Worm (Caenorhabditis elegans) whole organism, L4 larva: ENCODE data around the gene oga-1.

Source experiments
- D1046.2 ChIP-seq: fragments of 200-800 bp; sonication (Bioruptor generic); IDR thresholded peaks from 2 replicates; pipeline ENCODE4 v1.3.6; 2022; ENCODE audit warnings: missing genetic modification characterization, missing compliant biosample characterization
- F10B5.3 ChIP-seq: sonication (generic microtip); optimal IDR thresholded peaks from 2 replicates; lab custom pipeline; 2016; ENCODE audit warnings: mild to moderate bottlenecking, missing genetic modification characterization, missing compliant biosample characterization
- F26F4.8 ChIP-seq: fragments of 200-800 bp; sonication (Bioruptor generic); conservative IDR thresholded peaks from 2 replicates; pipeline ENCODE4 v1.3.6; 2022; ENCODE audit warnings: missing genetic modification characterization, missing compliant biosample characterization
- F44E2.7 ChIP-seq: fragments of 200-800 bp; sonication (Bioruptor generic); IDR thresholded peaks from 2 replicates; pipeline ENCODE4 v2.1.2; 2022; ENCODE audit warnings: missing genetic modification characterization, missing compliant biosample characterization
- F49E8.2 ChIP-seq: sonication (generic microtip); optimal IDR thresholded peaks from 2 replicates; lab custom pipeline; 2016; ENCODE audit warnings: missing compliant biosample characterization, mild to moderate bottlenecking, missing genetic modification characterization, borderline replicate concordance
- R02D3.7 ChIP-seq: fragments of 150-350 bp; sonication (generic microtip); optimal IDR thresholded peaks from 3 replicates; lab custom pipeline; 2014; ENCODE audit warnings: missing biosample characterization, missing genetic modification characterization
- Y105C5A.15 ChIP-seq: fragments of 200-800 bp; sonication (Bioruptor generic); IDR thresholded peaks from 2 replicates; pipeline ENCODE4 v1.3.6; 2022; ENCODE audit warnings: missing genetic modification characterization, missing compliant biosample characterization
- Y48G9A.11 ChIP-seq: fragments of 200-800 bp; sonication (Bioruptor generic); IDR thresholded peaks from 2 replicates; pipeline ENCODE4 v1.3.6; 2022; ENCODE audit warnings: missing genetic modification reagents, missing genetic modification characterization, missing compliant biosample characterization
- Y5F2A.4 ChIP-seq: fragments of 200-800 bp; sonication (Bioruptor generic); optimal IDR thresholded peaks from 2 replicates; lab custom pipeline; 2018; ENCODE audit warnings: mild to moderate bottlenecking, missing genetic modification characterization, missing compliant biosample characterization
- ZK337.2 ChIP-seq: fragments of 200-800 bp; sonication (Bioruptor generic); IDR thresholded peaks from 2 replicates; pipeline ENCODE4 v1.3.6; 2022; ENCODE audit warnings: missing genetic modification reagents, missing genetic modification characterization, missing compliant biosample characterization
- arid-1 ChIP-seq: fragments of 200-800 bp; sonication (Bioruptor generic); conservative IDR thresholded peaks from 2 replicates; pipeline ENCODE4 v1.3.6; 2022; ENCODE audit warnings: missing genetic modification reagents, missing genetic modification characterization, missing compliant biosample characterization
- ceh-28 ChIP-seq: fragments of 150-350 bp; optimal IDR thresholded peaks from 2 replicates; lab custom pipeline; 2014; ENCODE audit warnings: missing biosample characterization, missing genetic modification reagents, missing genetic modification characterization
- ceh-82 ChIP-seq: sonication (generic microtip); optimal IDR thresholded peaks from 2 replicates; lab custom pipeline; 2017; ENCODE audit warnings: missing biosample characterization, missing genetic modification characterization
- ctbp-1 ChIP-seq: fragments of 200-800 bp; sonication (Bioruptor generic); IDR thresholded peaks from 2 replicates; pipeline ENCODE4 v1.3.6; 2022; ENCODE audit warnings: missing genetic modification reagents, missing genetic modification characterization, missing compliant biosample characterization
- daf-12 ChIP-seq: fragments of 150-350 bp; optimal IDR thresholded peaks from 2 replicates; lab custom pipeline; 2014; ENCODE audit warnings: missing biosample characterization, missing genetic modification reagents, missing genetic modification characterization
- daf-16 ChIP-seq, 3 experiments: sonication (generic microtip); optimal IDR thresholded peaks; 2 replicates each; lab custom pipeline; 2016 to 2017; ENCODE audit warnings: missing genetic modification characterization in 3 of 3, missing genetic modification reagents in 3 of 3, mild to moderate bottlenecking in 2 of 3, missing compliant biosample characterization in 2 of 3, missing biosample characterization in 1 of 3, moderate library complexity in 1 of 3
- daf-8 ChIP-seq: fragments of 200-800 bp; sonication (Bioruptor generic); IDR thresholded peaks from 2 replicates; pipeline ENCODE4 v1.3.6; 2022; ENCODE audit warnings: missing genetic modification characterization, missing compliant biosample characterization
- dmd-8 ChIP-seq: fragments of 200-800 bp; sonication (Bioruptor generic); IDR thresholded peaks from 2 replicates; pipeline ENCODE4 v1.3.6; 2022; ENCODE audit warnings: missing genetic modification characterization, missing compliant biosample characterization
- dpl-1 ChIP-seq: fragments of 150-350 bp; optimal IDR thresholded peaks from 2 replicates; lab custom pipeline; 2014; ENCODE audit warnings: missing biosample characterization, missing genetic modification reagents, missing genetic modification characterization
- egl-27 ChIP-seq: sonication (generic microtip); optimal IDR thresholded peaks from 3 replicates; lab custom pipeline; 2017; ENCODE audit warnings: missing biosample characterization, missing genetic modification reagents, missing genetic modification characterization
- egl-43 ChIP-seq: fragments of 200-800 bp; sonication (Bioruptor generic); IDR thresholded peaks from 2 replicates; pipeline ENCODE4 v1.3.6; 2022; ENCODE audit warnings: missing genetic modification reagents, missing genetic modification characterization, missing compliant biosample characterization
- fos-1 ChIP-seq: fragments of 150-350 bp; optimal IDR thresholded peaks from 2 replicates; lab custom pipeline; 2014; ENCODE audit warnings: missing biosample characterization, missing genetic modification characterization
- hlh-11 ChIP-seq: fragments of 200-800 bp; sonication (Bioruptor generic); optimal IDR thresholded peaks from 2 replicates; lab custom pipeline; 2018; ENCODE audit warnings: mild to moderate bottlenecking, missing genetic modification characterization, missing compliant biosample characterization
- hmg-1.1 ChIP-seq: fragments of 200-800 bp; sonication (Bioruptor generic); IDR thresholded peaks from 2 replicates; pipeline ENCODE4 v1.3.6; 2022; ENCODE audit warnings: missing genetic modification reagents, missing genetic modification characterization, missing compliant biosample characterization
- jun-1 ChIP-seq: fragments of 150-350 bp; optimal IDR thresholded peaks from 2 replicates; lab custom pipeline; 2014; ENCODE audit warnings: missing biosample characterization, missing genetic modification reagents, missing genetic modification characterization
- lin-1 ChIP-seq: fragments of 200-800 bp; sonication (Bioruptor generic); IDR thresholded peaks from 2 replicates; pipeline ENCODE4 v1.3.6; 2022; ENCODE audit warnings: missing genetic modification reagents, missing genetic modification characterization, missing compliant biosample characterization
- lin-38 ChIP-seq: fragments of 200-800 bp; sonication (Bioruptor generic); IDR thresholded peaks from 2 replicates; pipeline ENCODE4 v1.3.6; 2022; ENCODE audit warnings: missing genetic modification reagents, missing genetic modification characterization, missing compliant biosample characterization
- lin-39 ChIP-seq: fragments of 150-350 bp; optimal IDR thresholded peaks from 2 replicates; lab custom pipeline; 2014; ENCODE audit warnings: missing biosample characterization, missing genetic modification reagents, missing genetic modification characterization
- lsy-2 ChIP-seq, 2 experiments: fragments of 150-350 bp in 1 of 2; sonication (generic microtip) in 1 of 2; optimal IDR thresholded peaks; 2 replicates each; lab custom pipeline; 2014 to 2017; ENCODE audit warnings: missing biosample characterization in 2 of 2, missing genetic modification characterization in 2 of 2
- madf-9 ChIP-seq: fragments of 200-800 bp; sonication (Bioruptor generic); conservative IDR thresholded peaks from 2 replicates; pipeline ENCODE4 v1.3.6; 2022; ENCODE audit warnings: missing genetic modification reagents, missing genetic modification characterization, missing compliant biosample characterization
- mdt-29 ChIP-seq: fragments of 200-800 bp; sonication (Bioruptor generic); IDR thresholded peaks from 2 replicates; pipeline ENCODE4 v1.3.6; 2022; ENCODE audit warnings: missing genetic modification reagents, missing genetic modification characterization, missing compliant biosample characterization
- mes-2 ChIP-seq: sonication (generic microtip); optimal IDR thresholded peaks from 2 replicates; lab custom pipeline; 2016; ENCODE audit warnings: missing genotype, mild to moderate bottlenecking, missing genetic modification characterization, missing compliant biosample characterization; ENCODE audit not compliant: poor library complexity, severe bottlenecking
- mxl-2 ChIP-seq: fragments of 200-800 bp; sonication (Bioruptor generic); conservative IDR thresholded peaks from 2 replicates; pipeline ENCODE4 v1.3.6; 2022; ENCODE audit warnings: missing genetic modification reagents, missing genetic modification characterization, missing compliant biosample characterization
- mxl-3 ChIP-seq: fragments of 200-800 bp; sonication (Bioruptor generic); optimal IDR thresholded peaks from 2 replicates; lab custom pipeline; 2018; ENCODE audit warnings: mild to moderate bottlenecking, missing genetic modification characterization, missing compliant biosample characterization
- nhr-102 ChIP-seq: sonication (generic microtip); optimal IDR thresholded peaks from 2 replicates; lab custom pipeline; 2016; ENCODE audit warnings: mild to moderate bottlenecking, missing genetic modification characterization, moderate library complexity, missing compliant biosample characterization
- nhr-111 ChIP-seq: fragments of 200-800 bp; sonication (Bioruptor generic); optimal IDR thresholded peaks from 2 replicates; lab custom pipeline; 2018; ENCODE audit warnings: mild to moderate bottlenecking, missing genetic modification characterization, missing compliant biosample characterization
- nhr-237 ChIP-seq: sonication (generic microtip); optimal IDR thresholded peaks from 2 replicates; lab custom pipeline; 2017; ENCODE audit warnings: missing biosample characterization, missing genetic modification characterization
- nhr-41 ChIP-seq: fragments of 200-800 bp; sonication (Bioruptor generic); IDR thresholded peaks from 2 replicates; pipeline ENCODE4 v1.3.6; 2022; ENCODE audit warnings: missing genetic modification reagents, missing genetic modification characterization, missing compliant biosample characterization
- nhr-42 ChIP-seq: fragments of 200-800 bp; sonication (Bioruptor generic); IDR thresholded peaks from 2 replicates; pipeline ENCODE4 v1.3.6; 2022; ENCODE audit warnings: missing genetic modification characterization, missing compliant biosample characterization
- nhr-77 ChIP-seq: fragments of 150-350 bp; optimal IDR thresholded peaks from 2 replicates; lab custom pipeline; 2014; ENCODE audit warnings: missing biosample characterization, missing genetic modification characterization
- saeg-2 ChIP-seq: fragments of 200-800 bp; sonication (Bioruptor generic); IDR thresholded peaks from 2 replicates; pipeline ENCODE4 v1.3.6; 2022; ENCODE audit warnings: missing genetic modification reagents, missing genetic modification characterization, missing compliant biosample characterization
- sdz-12 ChIP-seq: fragments of 200-800 bp; sonication (Bioruptor generic); optimal IDR thresholded peaks from 2 replicates; lab custom pipeline; 2018; ENCODE audit warnings: mild to moderate bottlenecking, missing genetic modification characterization, missing compliant biosample characterization
- snpc-1.2 ChIP-seq: fragments of 200-800 bp; sonication (Bioruptor generic); IDR thresholded peaks from 2 replicates; pipeline ENCODE4 v1.3.6; 2022; ENCODE audit warnings: missing genetic modification reagents, missing genetic modification characterization, missing compliant biosample characterization
- spr-1 ChIP-seq: sonication (generic microtip); optimal IDR thresholded peaks from 2 replicates; lab custom pipeline; 2016; ENCODE audit warnings: mild to moderate bottlenecking, missing genetic modification characterization, missing compliant biosample characterization
- unc-39 ChIP-seq: sonication (generic microtip); optimal IDR thresholded peaks from 2 replicates; lab custom pipeline; 2017; ENCODE audit warnings: missing biosample characterization, missing genetic modification characterization
- unc-62 ChIP-seq, 3 experiments: fragments of 150-350 bp in 1 of 3; sonication (generic microtip); optimal IDR thresholded peaks in 2 of 3; peaks in 1 of 3; 1 replicate in 1 of 3; 2 replicates in 2 of 3; lab custom pipeline; 2014 to 2017; ENCODE audit warnings: missing biosample characterization in 3 of 3, missing genetic modification characterization in 3 of 3, missing genetic modification reagents in 3 of 3, missing genotype in 1 of 3
- zfp-2 ChIP-seq: sonication (generic microtip); optimal IDR thresholded peaks from 2 replicates; lab custom pipeline; 2016; ENCODE audit warnings: mild to moderate bottlenecking, missing genetic modification characterization, missing compliant biosample characterization
- zip-2 ChIP-seq: fragments of 150-350 bp; optimal IDR thresholded peaks from 2 replicates; lab custom pipeline; 2014; ENCODE audit warnings: missing biosample characterization, missing genetic modification characterization
- ztf-11 ChIP-seq: fragments of 150-350 bp; optimal IDR thresholded peaks from 2 replicates; lab custom pipeline; 2014; ENCODE audit warnings: missing biosample characterization, missing genetic modification characterization
- ztf-7 ChIP-seq: fragments of 150-350 bp; optimal IDR thresholded peaks from 2 replicates; lab custom pipeline; 2014; ENCODE audit warnings: missing biosample characterization, missing genetic modification characterization

The oga-1 gene

ce11 chrX:9372987-9373386, 25.8 kb upstream of the oga-1 start (continued):
- TF ChIP-seq unc-62 (GFP tag; optimal IDR thresholded peaks at IDR 0.05 in 1 of 2; lab: Kevin White, UChicago) (no peak), unc-62 (tag; optimal IDR thresholded peaks at IDR 0.05; lab: Kevin White, UChicago) (no peak), nhr-111 (GFP tag; lab: Kevin White, UChicago) (no peak), egl-43 (GFP tag; lab: Robert Waterston, UW) (no peak), mdt-29 (GFP tag; lab: Robert Waterston, UW) (no peak), fos-1 (tag; lab: Kevin White, UChicago) (no peak), Y105C5A.15 (GFP tag; lab: Robert Waterston, UW) (no peak), egl-27 (tag; lab: Kevin White, UChicago) (no peak), F49E8.2 (tag; lab: Kevin White, UChicago) (peak; percentile 36), F10B5.3 (tag; lab: Kevin White, UChicago) (peak; percentile 17), ceh-28 (no peak), dmd-8 (GFP tag; lab: Robert Waterston, UW) (peak; percentile 76; the same call in 1 of the 2 replicates), F44E2.7 (GFP tag; lab: Robert Waterston, UW) (no peak), sdz-12 (no peak), ZK337.2 (GFP tag; lab: Robert Waterston, UW) (no peak), ztf-7 (tag; lab: Kevin White, UChicago) (peak; percentile 33), spr-1 (tag; lab: Kevin White, UChicago) (peak; percentile 30), ceh-82 (tag; lab: Kevin White, UChicago) (no peak), zfp-2 (tag; lab: Kevin White, UChicago) (no peak), lin-38 (peak; percentile 66), hmg-1.1 (GFP tag; lab: Robert Waterston, UW) (peak; percentile 82), ctbp-1 (peak; percentile 64; the same call in 1 of the 2 replicates), nhr-102 (peak; percentile 67), nhr-237 (tag; lab: Kevin White, UChicago) (no peak), daf-16 (GFP tag; optimal IDR thresholded peaks at IDR 0.05; lab: Kevin White, UChicago) (peak; percentile 65 to 68), daf-16 (tag; optimal IDR thresholded peaks at IDR 0.05; lab: Kevin White, UChicago) (peak; percentile 48), zip-2 (tag; lab: Kevin White, UChicago) (no peak), lin-39 (tag; lab: Kevin White, UChicago) (no peak), lin-1 (GFP tag; lab: Robert Waterston, UW) (peak; percentile 79), R02D3.7 (tag; lab: Kevin White, UChicago) (no peak), mes-2 (tag; lab: Kevin White, UChicago) (peak; percentile 81), snpc-1.2 (peak; percentile 88), hlh-11 (peak; percentile 40), nhr-42 (peak; percentile 52; the same call in 1 of the 2 replicates), mxl-3 (GFP tag; lab: Kevin White, UChicago) (peak; percentile 48), Y5F2A.4 (GFP tag; lab: Kevin White, UChicago) (no peak), madf-9 (GFP tag; lab: Robert Waterston, UW) (peak; percentile 58; the same call in 1 of the 2 replicates), dpl-1 (no peak), Y48G9A.11 (GFP tag; lab: Robert Waterston, UW) (no peak; the same call in 1 of the 2 replicates), daf-8 (GFP tag; lab: Robert Waterston, UW) (no peak), F26F4.8 (GFP tag; lab: Robert Waterston, UW) (peak; percentile 66; the same call in 1 of the 2 replicates), D1046.2 (GFP tag; lab: Robert Waterston, UW) (peak; percentile 79; the same call in 1 of the 2 replicates), unc-39 (tag; lab: Kevin White, UChicago) (no peak), nhr-41 (GFP tag; lab: Robert Waterston, UW) (no peak), daf-12 (tag; lab: Kevin White, UChicago) (no peak), arid-1 (GFP tag; lab: Robert Waterston, UW) (peak; percentile 74), jun-1 (no peak), mxl-2 (no peak), lsy-2 (tag; optimal IDR thresholded peaks at IDR 0.05; lab: Kevin White, UChicago) (peak in 1 of 2 experiments; percentile 24), saeg-2 (GFP tag; lab: Robert Waterston, UW) (0 out of 2 replicates have a peak, but pooled peaks have one; percentile 46), ztf-11 (tag; lab: Kevin White, UChicago) (no peak), nhr-77 (tag; lab: Kevin White, UChicago) (no peak)
